Fruit fly (Drosophila melanogaster) whole organism, embryonic: ENCODE data around the gene CG12256.

Experiments
- Aef1 ChIP-seq: fragments of 200-800 bp; sonication (Bioruptor generic); IDR thresholded peaks from 3 replicates; pipeline ENCODE4 v1.3.6; 2022; ENCODE audit warnings: missing biosample characterization, missing genetic modification characterization
- CG12769 ChIP-seq: fragments of 200-800 bp; sonication (Bioruptor generic); optimal IDR thresholded peaks from 2 replicates; lab custom pipeline; 2019; ENCODE audit warnings: missing biosample characterization, mild to moderate bottlenecking, missing genetic modification characterization, moderate library complexity
- CG14965 ChIP-seq: fragments of 200-800 bp; sonication (Bioruptor generic); optimal IDR thresholded peaks from 2 replicates; lab custom pipeline; 2016; ENCODE audit warnings: missing biosample characterization, missing genetic modification characterization, borderline replicate concordance
- CG1529 ChIP-seq: fragments of 200-800 bp; sonication (Bioruptor generic); optimal IDR thresholded peaks from 3 replicates; lab custom pipeline; 2018; ENCODE audit warnings: missing biosample characterization, missing genetic modification characterization
- CG1602 ChIP-seq: fragments of 200-800 bp; sonication (Bioruptor generic); optimal IDR thresholded peaks from 3 replicates; lab custom pipeline; 2016; ENCODE audit warnings: missing biosample characterization, missing genetic modification characterization
- CG1603 ChIP-seq: fragments of 200-800 bp; sonication (Bioruptor generic); optimal IDR thresholded peaks from 2 replicates; lab custom pipeline; 2019; ENCODE audit warnings: missing biosample characterization, mild to moderate bottlenecking, missing genetic modification characterization, moderate library complexity
- CG17568 ChIP-seq: fragments of 200-800 bp; sonication (Bioruptor generic); optimal IDR thresholded peaks from 2 replicates; lab custom pipeline; 2018; ENCODE audit warnings: missing biosample characterization, mild to moderate bottlenecking, missing genetic modification characterization, moderate library complexity
- CG18011 ChIP-seq: fragments of 200-800 bp; sonication (Bioruptor generic); optimal IDR thresholded peaks from 2 replicates; lab custom pipeline; 2017; ENCODE audit warnings: missing biosample characterization, missing genetic modification characterization, mild to moderate bottlenecking, moderate library complexity, missing genotype
- CG18262 ChIP-seq: fragments of 200-800 bp; optimal IDR thresholded peaks from 3 replicates; lab custom pipeline; 2019; ENCODE audit warnings: missing biosample characterization, mild to moderate bottlenecking, missing genetic modification characterization, moderate library complexity
- CG2116 ChIP-seq: fragments of 200-800 bp; sonication (Bioruptor generic); optimal IDR thresholded peaks from 3 replicates; lab custom pipeline; 2018; ENCODE audit warnings: missing biosample characterization, mild to moderate bottlenecking, missing genetic modification characterization
- CG2120 ChIP-seq: fragments of 200-800 bp; sonication (Bioruptor generic); optimal IDR thresholded peaks from 3 replicates; lab custom pipeline; 2016; ENCODE audit warnings: missing biosample characterization, missing genetic modification characterization
- CG2129 ChIP-seq: fragments of 200-800 bp; sonication (Bioruptor generic); IDR thresholded peaks from 2 replicates; pipeline ENCODE4 v1.3.6; 2022; ENCODE audit warnings: missing biosample characterization, missing genetic modification characterization; ENCODE audit not compliant: partially characterized antibody
- CG32532 ChIP-seq: fragments of 200-800 bp; sonication (Bioruptor generic); IDR thresholded peaks from 2 replicates; pipeline ENCODE4 v1.3.6; 2022; ENCODE audit warnings: missing biosample characterization, missing genetic modification characterization
- CG32767 ChIP-seq: fragments of 200-800 bp; sonication (Bioruptor generic); IDR thresholded peaks from 2 replicates; pipeline ENCODE4 v1.3.6; 2022; ENCODE audit warnings: missing biosample characterization, missing genetic modification characterization
- CG3281 ChIP-seq: fragments of 200-800 bp; sonication (Bioruptor generic); optimal IDR thresholded peaks from 3 replicates; lab custom pipeline; 2017; ENCODE audit warnings: missing biosample characterization, mild to moderate bottlenecking, missing genetic modification characterization
- CG4360 ChIP-seq: fragments of 200-800 bp; sonication (Bioruptor generic); IDR thresholded peaks from 2 replicates; pipeline ENCODE4 v1.3.6; 2022; ENCODE audit warnings: missing biosample characterization, missing genetic modification characterization
- CG4404 ChIP-seq: fragments of 200-800 bp; sonication (Bioruptor generic); IDR thresholded peaks from 2 replicates; pipeline ENCODE4 v1.3.6; 2022; ENCODE audit warnings: missing biosample characterization, missing genetic modification characterization
- CG6813 ChIP-seq: fragments of 200-800 bp; sonication (Bioruptor generic); optimal IDR thresholded peaks from 2 replicates; lab custom pipeline; 2017; ENCODE audit warnings: missing biosample characterization, missing genetic modification characterization, mild to moderate bottlenecking, moderate library complexity, missing genetic modification reagents
- CG6854 ChIP-seq: fragments of 200-800 bp; sonication (Bioruptor generic); optimal IDR thresholded peaks from 3 replicates; lab custom pipeline; 2017; ENCODE audit warnings: missing biosample characterization, mild to moderate bottlenecking, missing genetic modification characterization
- CG7928 ChIP-seq: fragments of 200-800 bp; sonication (Bioruptor generic); optimal IDR thresholded peaks from 2 replicates; lab custom pipeline; 2017; ENCODE audit warnings: missing biosample characterization, mild to moderate bottlenecking, missing genetic modification characterization
- CG7987 ChIP-seq: fragments of 200-800 bp; sonication (Bioruptor generic); optimal IDR thresholded peaks from 2 replicates; lab custom pipeline; 2018; ENCODE audit warnings: missing biosample characterization, mild to moderate bottlenecking, missing genetic modification characterization, moderate library complexity
- CG8290 ChIP-seq, 3 experiments: fragments of 200-800 bp; sonication (Bioruptor generic); optimal IDR thresholded peaks; 2 replicates each; lab custom pipeline; 2016 to 2019; ENCODE audit warnings: missing biosample characterization in 3 of 3, missing genetic modification characterization in 3 of 3, mild to moderate bottlenecking in 2 of 3, moderate library complexity in 1 of 3
- CG9437 ChIP-seq: fragments of 200-800 bp; sonication (Bioruptor generic); optimal IDR thresholded peaks from 2 replicates; lab custom pipeline; 2018; ENCODE audit warnings: missing biosample characterization, mild to moderate bottlenecking, missing genetic modification characterization
- Chrac-16 ChIP-seq: fragments of 200-800 bp; sonication (Bioruptor generic); optimal IDR thresholded peaks from 3 replicates; lab custom pipeline; 2016; ENCODE audit warnings: missing biosample characterization, missing genetic modification characterization
- D19B ChIP-seq: fragments of 200-800 bp; sonication (Bioruptor generic); optimal IDR thresholded peaks from 2 replicates; lab custom pipeline; 2017; ENCODE audit warnings: missing biosample characterization, mild to moderate bottlenecking, missing genetic modification characterization
- Fer2 ChIP-seq: fragments of 200-800 bp; sonication (Bioruptor generic); optimal IDR thresholded peaks from 2 replicates; lab custom pipeline; 2018; ENCODE audit warnings: missing biosample characterization, mild to moderate bottlenecking, missing genetic modification characterization, moderate library complexity
- HLHmδ ChIP-seq: fragments of 200-800 bp; sonication (Bioruptor generic); optimal IDR thresholded peaks from 2 replicates; lab custom pipeline; 2018; ENCODE audit warnings: missing biosample characterization, mild to moderate bottlenecking, missing genetic modification characterization, moderate library complexity
- Poxn ChIP-seq: fragments of 200-800 bp; sonication (Bioruptor generic); IDR thresholded peaks from 2 replicates; pipeline ENCODE4 v1.3.6; 2022; ENCODE audit warnings: missing biosample characterization, missing genetic modification characterization
- Rx ChIP-seq: fragments of 200-800 bp; sonication (Bioruptor generic); IDR thresholded peaks from 2 replicates; pipeline ENCODE4 v1.3.6; 2022; ENCODE audit warnings: missing biosample characterization, missing genetic modification characterization
- Sry-β ChIP-seq: fragments of 200-800 bp; sonication (Bioruptor generic); optimal IDR thresholded peaks from 2 replicates; lab custom pipeline; 2018; ENCODE audit warnings: missing biosample characterization, mild to moderate bottlenecking, missing genetic modification characterization, moderate library complexity
- YL-1 ChIP-seq: fragments of 200-800 bp; sonication (Bioruptor generic); optimal IDR thresholded peaks from 3 replicates; lab custom pipeline; 2017; ENCODE audit warnings: missing biosample characterization, mild to moderate bottlenecking, missing genetic modification characterization
- aop ChIP-seq: fragments of 200-800 bp; sonication (Bioruptor generic); IDR thresholded peaks from 2 replicates; pipeline ENCODE4 v1.3.6; 2022; ENCODE audit warnings: missing biosample characterization, missing genetic modification characterization
- br ChIP-seq: fragments of >200 bp; optimal IDR thresholded peaks from 2 replicates; lab custom pipeline; 2017
- caup ChIP-seq: fragments of 200-800 bp; sonication (Bioruptor generic); optimal IDR thresholded peaks from 3 replicates; lab custom pipeline; 2017; ENCODE audit warnings: missing biosample characterization, mild to moderate bottlenecking, missing genetic modification characterization, moderate library complexity; ENCODE audit not compliant: severe bottlenecking
- cg ChIP-seq: fragments of 200-800 bp; sonication (Bioruptor generic); optimal IDR thresholded peaks from 3 replicates; lab custom pipeline; 2019; ENCODE audit warnings: missing biosample characterization, mild to moderate bottlenecking, missing genetic modification characterization, moderate library complexity
- ewg ChIP-seq: fragments of 200-800 bp; sonication (Bioruptor generic); optimal IDR thresholded peaks from 3 replicates; lab custom pipeline; 2017; ENCODE audit warnings: mild to moderate bottlenecking, missing biosample characterization, missing genetic modification reagents, missing genetic modification characterization
- exex ChIP-seq: fragments of 200-800 bp; sonication (Bioruptor generic); optimal IDR thresholded peaks from 4 replicates; lab custom pipeline; 2018; ENCODE audit warnings: missing biosample characterization, mild to moderate bottlenecking, missing genetic modification characterization, moderate library complexity
- ftz-f1 ChIP-seq: fragments of 200-800 bp; sonication (Bioruptor generic); optimal IDR thresholded peaks from 2 replicates; lab custom pipeline; 2016; ENCODE audit warnings: missing biosample characterization, missing genetic modification characterization
- klu ChIP-seq: fragments of 200-800 bp; sonication (Bioruptor generic); IDR thresholded peaks from 2 replicates; pipeline ENCODE4 v1.3.6; 2022; ENCODE audit warnings: missing biosample characterization, missing genetic modification characterization
- kni ChIP-seq: fragments of 200-800 bp; sonication (Bioruptor generic); optimal IDR thresholded peaks from 3 replicates; lab custom pipeline; 2017; ENCODE audit warnings: mild to moderate bottlenecking, missing biosample characterization, missing genetic modification reagents, missing genetic modification characterization
- luna ChIP-seq: fragments of 200-800 bp; sonication (Bioruptor generic); optimal IDR thresholded peaks from 2 replicates; lab custom pipeline; 2016; ENCODE audit warnings: missing biosample characterization, missing genetic modification characterization
- nom ChIP-seq: fragments of 200-800 bp; sonication (Bioruptor generic); optimal IDR thresholded peaks from 2 replicates; lab custom pipeline; 2017; ENCODE audit warnings: missing biosample characterization, missing genetic modification characterization, mild to moderate bottlenecking, moderate library complexity, missing genetic modification reagents
- sisA ChIP-seq: fragments of 200-800 bp; sonication (Bioruptor generic); IDR thresholded peaks from 2 replicates; pipeline ENCODE4 v1.3.6; 2022; ENCODE audit warnings: missing biosample characterization, missing genetic modification characterization
- sob ChIP-seq: fragments of 200-800 bp; sonication (Bioruptor generic); IDR thresholded peaks from 2 replicates; pipeline ENCODE4 v1.3.6; 2022; ENCODE audit warnings: missing biosample characterization, missing genetic modification characterization
- tgo ChIP-seq: fragments of 200-800 bp; sonication (Bioruptor generic); IDR thresholded peaks from 3 replicates; pipeline ENCODE4 v1.3.6; 2022; ENCODE audit warnings: missing biosample characterization, missing genetic modification characterization
- toy ChIP-seq: fragments of 200-800 bp; sonication (Bioruptor generic); IDR thresholded peaks from 2 replicates; pipeline ENCODE4 v1.3.6; 2022; ENCODE audit warnings: missing biosample characterization, missing genetic modification characterization
- trem ChIP-seq: fragments of 200-800 bp; optimal IDR thresholded peaks from 3 replicates; lab custom pipeline; 2019; ENCODE audit warnings: missing biosample characterization, mild to moderate bottlenecking, missing genetic modification characterization, moderate library complexity
- usp ChIP-seq: fragments of >200 bp; optimal IDR thresholded peaks from 2 replicates; lab custom pipeline; 2017; ENCODE audit warnings: missing biosample characterization, missing genetic modification characterization
- z ChIP-seq: fragments of 200-800 bp; sonication (Bioruptor generic); IDR thresholded peaks from 3 replicates; pipeline ENCODE4 v1.3.6; 2022; ENCODE audit warnings: missing biosample characterization, missing genetic modification characterization

The CG12256 gene

DNA sequence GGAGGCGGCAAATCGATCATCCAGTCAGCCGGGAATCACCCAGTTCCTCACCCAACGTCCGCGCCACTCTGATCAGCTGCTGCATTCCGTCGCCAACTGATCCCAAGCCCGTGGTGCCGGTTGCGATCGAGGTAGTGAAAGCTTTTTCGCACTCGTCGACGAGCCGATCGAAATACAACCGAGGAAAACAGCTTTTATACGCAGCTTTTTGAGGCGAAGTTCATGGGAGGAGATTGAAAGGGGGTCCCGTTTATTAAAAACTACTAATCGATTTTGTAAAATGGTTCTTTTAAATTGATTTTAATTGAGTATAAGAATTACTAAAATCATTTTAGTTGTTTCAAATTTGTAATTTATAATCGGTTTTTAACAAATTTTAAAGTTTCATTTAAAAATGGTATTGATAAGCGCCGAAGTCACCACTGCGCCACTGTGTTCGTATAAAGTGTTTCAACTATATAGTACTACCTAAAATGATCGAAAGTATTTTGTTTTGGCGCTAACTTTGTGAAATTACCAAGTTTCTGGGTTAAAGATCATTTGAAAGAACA, 4.7 kb downstream of the CG12256 start, which contains the start of gene CG4860 (continued):
- peak; percentile 76 for TF ChIP-seq CG2116 (GFP tag; lab: Kevin White, UChicago)
- TF ChIP-seq CG12769 (tag; lab: Kevin White, UChicago) = peak; percentile 75
- peak; percentile 79 for TF ChIP-seq CG18011
- TF ChIP-seq exex (tag; lab: Kevin White, UChicago) = peak; percentile 56
- TF ChIP-seq CG9437 (GFP tag; lab: Kevin White, UChicago) = peak; percentile 62
- TF ChIP-seq CG1602 (GFP tag; lab: Kevin White, UChicago) = peak; percentile 80
- peak; percentile 89 for TF ChIP-seq tgo (GFP tag; lab: Robert Waterston, UW)
- no peak for TF ChIP-seq CG14965 (GFP tag; lab: Kevin White, UChicago)
- peak; percentile 59 for TF ChIP-seq CG1603 (tag; lab: Kevin White, UChicago)
- TF ChIP-seq HLHmδ (GFP tag; lab: Kevin White, UChicago) = no peak
- TF ChIP-seq CG8290 (GFP tag; optimal IDR thresholded peaks at IDR 0.05; lab: Kevin White, UChicago) = no peak
- peak in 1 of 2 experiments; percentile 80 for TF ChIP-seq CG8290 (tag; optimal IDR thresholded peaks at IDR 0.05; lab: Kevin White, UChicago)
- TF ChIP-seq usp (GFP tag; lab: Kevin White, UChicago) = no peak
- peak; percentile 62 for TF ChIP-seq CG7987
- TF ChIP-seq CG3281 (GFP tag; lab: Kevin White, UChicago) = peak; percentile 89
- peak; percentile 58 for TF ChIP-seq ewg (GFP tag; lab: Kevin White, UChicago)
- no peak for TF ChIP-seq CG17568 (GFP tag; lab: Kevin White, UChicago)
- TF ChIP-seq CG7928 (GFP tag; lab: Kevin White, UChicago) = peak; percentile 57
- peak; percentile 65 for TF ChIP-seq CG1529 (GFP tag; lab: Kevin White, UChicago)
- peak; percentile 73 for TF ChIP-seq Rx (GFP tag; lab: Robert Waterston, UW)
- TF ChIP-seq CG32767 (GFP tag; lab: Robert Waterston, UW) = peak; percentile 64
- peak; percentile 87 for TF ChIP-seq Fer2 (tag; lab: Kevin White, UChicago)
- TF ChIP-seq klu (GFP tag; lab: Robert Waterston, UW) = peak; percentile 78
- 0 out of 2 replicates have a peak, but pooled peaks have one; percentile 35 for TF ChIP-seq CG4404
- TF ChIP-seq CG4360 (GFP tag; lab: Robert Waterston, UW) = no peak
- no peak for TF ChIP-seq Sry-β (GFP tag; lab: Kevin White, UChicago)
- peak; percentile 84 for TF ChIP-seq caup (GFP tag; lab: Kevin White, UChicago)
- no peak for TF ChIP-seq kni (GFP tag; lab: Kevin White, UChicago)
- TF ChIP-seq luna (GFP tag; lab: Kevin White, UChicago) = peak; percentile 70
- peak; percentile 85 for TF ChIP-seq Chrac-16 (GFP tag; lab: Kevin White, UChicago)
- peak; percentile 62 for TF ChIP-seq CG6854 (GFP tag; lab: Kevin White, UChicago)
- TF ChIP-seq CG6813 (GFP tag; lab: Kevin White, UChicago) = peak; percentile 52
- TF ChIP-seq aop = 0 out of 2 replicates have a peak, but pooled peaks have one; percentile 56
- TF ChIP-seq sob (GFP tag; lab: Robert Waterston, UW) = peak; percentile 90

dm6 chr3R:12219497-12219896, 6.6 kb downstream of the CG12256 start, which contains the start of gene Cog1:
TSS of gene Cog1 (minus strand) at chr3R:12219686.
- TF ChIP-seq ftz-f1 (GFP tag; lab: Kevin White, UChicago) (no peak), CG7928 (GFP tag; lab: Kevin White, UChicago) (no peak), cg (GFP tag; lab: Kevin White, UChicago) (no peak), nom (GFP tag; lab: Kevin White, UChicago) (no peak), toy (no peak), CG9437 (GFP tag; lab: Kevin White, UChicago) (no peak), z (GFP tag; lab: Robert Waterston, UW) (no peak), br (no peak), sisA (GFP tag; lab: Robert Waterston, UW) (no peak), CG32532 (GFP tag; lab: Robert Waterston, UW) (no peak), CG2120 (no peak), Poxn (GFP tag; lab: Robert Waterston, UW) (no peak), CG2129 (GFP tag; lab: Robert Waterston, UW) (peak; percentile 59), usp (GFP tag; lab: Kevin White, UChicago) (no peak), trem (tag; lab: Kevin White, UChicago) (peak; percentile 2), CG18262 (tag; lab: Kevin White, UChicago) (no peak), YL-1 (GFP tag; lab: Kevin White, UChicago) (peak; percentile 39), D19B (GFP tag; lab: Kevin White, UChicago) (no peak), Aef1 (GFP tag; lab: Robert Waterston, UW) (no peak)
